Worm (Caenorhabditis elegans): Measurements from ENCODE around the gene R07B1.7.

- TF ChIP-seq rnt-1 (tag; optimal IDR thresholded peaks at IDR 0.05): peak; percentile 1
- TF ChIP-seq sdc-2 (tag; optimal IDR thresholded peaks at IDR 0.05): no peak
- TF ChIP-seq hlh-15 (tag; optimal IDR thresholded peaks at IDR 0.05): no peak
- TF ChIP-seq pha-4 (tag; optimal IDR thresholded peaks at IDR 0.05): no peak
- TF ChIP-seq lin-11 (tag; optimal IDR thresholded peaks at IDR 0.05): no peak
- TF ChIP-seq fkh-10 (GFP tag; optimal IDR thresholded peaks at IDR 0.05): no peak
- TF ChIP-seq tbx-7 (tag; optimal IDR thresholded peaks at IDR 0.05): no peak
- no peak for TF ChIP-seq ceh-9 (tag; optimal IDR thresholded peaks at IDR 0.05)
Observed at ce11 chrX:9832370-9832769, 36.5 kb upstream of the R07B1.7 start.

All from whole organism, late embryonic.